Worm (Caenorhabditis elegans): Measurements from ENCODE around the gene C26B2.7.

DNA sequence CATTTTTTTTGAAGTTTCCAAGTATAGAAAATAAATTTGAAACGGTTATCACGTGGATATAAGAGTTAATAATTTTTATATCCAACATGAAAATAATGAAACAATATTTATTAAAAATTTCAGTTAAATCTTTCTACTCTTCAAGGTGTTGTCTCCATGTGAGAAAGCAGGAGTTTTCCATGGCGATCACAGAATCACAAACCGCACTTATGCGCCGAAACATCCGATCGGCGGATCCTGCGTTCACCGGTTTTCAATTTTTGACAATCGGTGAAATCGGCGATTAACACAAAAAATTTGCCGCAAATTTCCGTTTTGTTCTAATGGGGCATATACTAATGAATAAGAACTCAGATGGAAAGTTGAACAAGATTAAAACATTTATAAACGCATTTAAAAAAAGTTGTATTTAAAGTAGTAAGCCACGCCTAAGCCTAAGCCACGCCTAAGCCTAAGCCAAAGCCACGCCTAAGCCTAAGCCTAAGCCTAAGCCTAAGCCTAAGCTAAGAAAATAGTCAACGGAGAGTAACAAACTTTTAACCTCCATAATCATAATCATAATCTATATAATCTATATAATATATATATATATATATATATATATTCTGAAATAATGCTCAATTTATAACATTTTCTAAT lies 6.1 kb downstream of the C26B2.7 start, which contains the start of gene C26B2.2:
- TF ChIP-seq scrt-1 (GFP tag; IDR thresholded peaks at IDR 0.05): no peak
- no peak for TF ChIP-seq ama-1 (optimal IDR thresholded peaks at IDR 0.05)
- TF ChIP-seq hmbx-1 (tag; optimal IDR thresholded peaks at IDR 0.05): no peak
- no peak for TF ChIP-seq hnd-1 (tag; optimal IDR thresholded peaks at IDR 0.05)
- TF ChIP-seq tbx-11 (GFP tag; IDR thresholded peaks at IDR 0.05): no peak
- no peak for TF ChIP-seq ets-7 (tag; optimal IDR thresholded peaks at IDR 0.05)
- no peak for TF ChIP-seq B0310.2 (tag; optimal IDR thresholded peaks at IDR 0.05)
- TF ChIP-seq sea-1 (GFP tag; conservative IDR thresholded peaks at IDR 0.05): no peak
- TF ChIP-seq aly-1 (tag; optimal IDR thresholded peaks at IDR 0.05): no peak
- TF ChIP-seq flt-1 (GFP tag; IDR thresholded peaks at IDR 0.05): no peak
- TF ChIP-seq ceh-13 (GFP tag; optimal IDR thresholded peaks at IDR 0.05): no peak
- no peak for TF ChIP-seq tbx-37 (GFP tag; conservative IDR thresholded peaks at IDR 0.05)

Data from whole organism, early embryonic.